Worm (Caenorhabditis elegans) whole organism, L3 larva: ENCODE measurements around the gene F58E2.5.

Source experiments
- mdl-1 ChIP-seq: fragments of 150-350 bp; optimal IDR thresholded peaks from 2 replicates; lab custom pipeline; 2014; ENCODE audit warnings: missing biosample characterization, missing genetic modification characterization
- nhr-28 ChIP-seq: fragments of 150-350 bp; optimal IDR thresholded peaks from 2 replicates; lab custom pipeline; 2014; ENCODE audit warnings: missing biosample characterization, missing genetic modification characterization

ce11 chrIV:3442513-3442912 is 2.2 kb upstream of the F58E2.5 start:
- no peak for TF ChIP-seq nhr-28 (tag; lab: Kevin White, UChicago)
- no peak for TF ChIP-seq mdl-1
